Fruit fly (Drosophila melanogaster): ENCODE data around the gene mew.

Gene mew

DNA sequence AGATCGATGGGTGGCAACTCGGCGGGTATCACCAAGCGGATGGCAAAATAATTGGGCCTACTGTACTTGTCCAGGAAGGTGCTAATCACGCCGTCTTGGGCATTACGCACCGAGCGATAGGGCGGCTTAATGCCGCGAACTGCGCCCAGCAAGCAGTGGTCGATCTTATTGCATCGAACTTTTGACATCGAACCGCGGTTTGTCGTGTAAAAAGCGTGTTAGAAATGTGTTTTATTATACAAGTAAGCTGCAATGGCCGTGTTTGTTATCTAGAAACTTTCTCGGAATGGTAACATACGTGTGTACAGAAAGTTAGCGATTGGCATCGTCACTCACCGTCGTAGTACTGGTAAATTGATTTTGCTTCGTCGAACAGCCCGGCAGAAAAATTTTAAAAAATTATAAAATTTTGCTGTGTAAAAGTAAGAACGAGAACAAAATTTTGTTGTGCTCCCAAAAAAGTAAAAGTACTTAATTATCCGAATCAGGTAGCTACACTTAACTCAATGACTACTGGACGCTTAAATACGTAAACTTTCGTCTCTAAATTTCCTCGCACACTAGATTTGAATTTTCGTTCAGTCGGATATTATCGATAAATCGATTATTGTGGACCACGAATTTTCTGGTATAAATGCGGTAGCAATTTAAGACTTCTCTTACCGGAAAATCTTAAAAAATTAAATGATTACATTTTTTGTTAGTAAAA is at the start of gene mew, which contains the start of gene CG15742:
Gene mew (minus strand): TSS at position 443 of the 709 bp plus-strand sequence.
Gene CG15742 (minus strand): TSS at position 448 of the 709 bp plus-strand sequence.
- no peak for TF ChIP-seq noc (tag; optimal IDR thresholded peaks at IDR 0.05)

- peak; percentile 14 for TF ChIP-seq noc (tag; optimal IDR thresholded peaks at IDR 0.05)
These were observed 48.9 kb upstream of the mew start for dm6 chrX:13307189-13307588.

- TF ChIP-seq noc (tag; optimal IDR thresholded peaks at IDR 0.05), result no peak
These were observed 47.0 kb upstream of the mew start for dm6 chrX:13305323-13305722.

DNA sequence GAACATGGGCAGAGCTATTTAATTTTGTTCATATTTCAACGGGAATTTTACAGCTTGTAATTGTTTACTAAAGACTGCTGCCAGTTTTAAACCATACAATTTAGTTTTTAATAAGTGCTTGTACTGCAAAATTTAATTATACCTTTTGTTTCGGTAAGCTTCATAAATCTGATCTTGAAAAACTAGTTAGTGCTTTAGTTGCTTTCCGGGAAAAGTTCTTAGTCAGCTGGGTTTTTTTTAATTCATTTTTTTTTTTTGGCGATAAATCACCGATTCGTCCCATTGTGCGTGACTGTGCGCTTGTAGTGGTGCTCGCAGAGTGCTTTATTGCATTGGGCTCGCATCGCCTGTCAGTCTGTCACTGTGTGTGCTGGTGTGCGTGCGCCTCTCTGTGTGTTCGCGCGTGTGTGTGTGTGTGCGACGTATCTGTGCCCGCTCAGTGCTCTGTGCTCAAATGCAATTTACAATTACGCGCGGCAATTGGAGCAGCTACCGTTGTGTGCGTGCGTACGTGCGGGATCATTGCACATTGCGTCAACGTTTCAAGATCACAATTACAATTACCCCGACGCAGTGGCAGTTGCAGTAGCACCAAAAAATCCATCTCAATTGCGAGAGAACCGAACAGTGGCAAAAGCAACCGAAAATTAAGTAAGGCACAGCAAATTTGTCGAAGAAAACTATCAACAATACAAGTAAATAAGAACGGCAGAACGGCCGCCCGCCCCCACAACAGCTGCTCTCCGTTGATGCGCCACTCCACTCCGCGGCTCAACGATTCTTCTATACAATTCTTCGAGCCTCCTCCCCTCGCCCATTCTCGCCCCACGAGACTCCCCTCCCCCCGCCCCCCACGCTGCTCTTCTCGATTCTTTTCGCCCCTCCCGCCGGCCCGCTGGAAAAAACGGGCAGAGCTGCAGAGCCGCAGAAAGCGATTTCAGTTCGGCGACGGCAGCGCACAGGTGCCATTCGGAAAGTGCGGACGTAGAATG is 45.7 kb upstream of the mew start:
- no peak for TF ChIP-seq noc (tag; optimal IDR thresholded peaks at IDR 0.05)

- no peak for TF ChIP-seq noc (tag; optimal IDR thresholded peaks at IDR 0.05)
These were observed 45.1 kb upstream of the mew start, which contains the start of gene IP3K2 for dm6 chrX:13303527-13303655. Gene IP3K2, plus strand, starts transcription at chrX:13303633.

dm6 chrX:13302615-13303526 is 44.6 kb upstream of the mew start:
- no peak for TF ChIP-seq noc (tag; optimal IDR thresholded peaks at IDR 0.05)

dm6 chrX:13302315-13302614 is 44.0 kb upstream of the mew start, which contains the start of gene CG1764:
Gene CG1764, minus strand, starts transcription at chrX:13302415.
- no peak for TF ChIP-seq noc (tag; optimal IDR thresholded peaks at IDR 0.05)

DNA sequence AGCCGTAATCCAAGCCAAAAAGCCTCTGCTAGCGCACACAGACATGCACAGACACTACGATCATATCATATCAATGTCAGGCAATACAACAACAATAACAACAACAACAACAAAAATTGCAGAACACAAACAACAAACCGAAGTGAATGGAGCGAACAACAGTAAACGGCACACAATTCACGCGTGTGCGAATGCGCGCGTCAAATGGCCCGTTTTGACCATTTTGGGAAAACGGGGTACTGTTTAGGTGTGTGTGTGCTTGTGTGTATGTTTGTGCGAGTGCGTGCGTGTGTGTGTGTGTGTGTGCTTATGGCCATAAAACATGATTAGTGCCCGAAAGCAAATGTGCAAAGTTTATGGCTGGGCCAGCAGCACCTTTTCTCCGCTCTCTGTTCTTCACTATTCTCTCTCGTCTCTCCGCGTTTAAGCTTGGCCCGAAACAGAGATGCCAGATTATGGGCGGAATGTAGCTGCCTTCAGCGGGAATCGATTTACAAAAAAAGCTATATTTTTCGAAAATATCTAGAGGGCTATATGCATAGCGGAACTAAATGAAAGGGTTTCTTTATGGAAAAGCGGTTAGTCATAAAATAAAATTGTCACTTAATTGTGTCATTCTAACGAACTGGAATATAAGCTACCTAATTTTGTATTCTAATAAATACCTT is 42.7 kb upstream of the mew start:
- TF ChIP-seq noc (tag; optimal IDR thresholded peaks at IDR 0.05), result no peak

DNA sequence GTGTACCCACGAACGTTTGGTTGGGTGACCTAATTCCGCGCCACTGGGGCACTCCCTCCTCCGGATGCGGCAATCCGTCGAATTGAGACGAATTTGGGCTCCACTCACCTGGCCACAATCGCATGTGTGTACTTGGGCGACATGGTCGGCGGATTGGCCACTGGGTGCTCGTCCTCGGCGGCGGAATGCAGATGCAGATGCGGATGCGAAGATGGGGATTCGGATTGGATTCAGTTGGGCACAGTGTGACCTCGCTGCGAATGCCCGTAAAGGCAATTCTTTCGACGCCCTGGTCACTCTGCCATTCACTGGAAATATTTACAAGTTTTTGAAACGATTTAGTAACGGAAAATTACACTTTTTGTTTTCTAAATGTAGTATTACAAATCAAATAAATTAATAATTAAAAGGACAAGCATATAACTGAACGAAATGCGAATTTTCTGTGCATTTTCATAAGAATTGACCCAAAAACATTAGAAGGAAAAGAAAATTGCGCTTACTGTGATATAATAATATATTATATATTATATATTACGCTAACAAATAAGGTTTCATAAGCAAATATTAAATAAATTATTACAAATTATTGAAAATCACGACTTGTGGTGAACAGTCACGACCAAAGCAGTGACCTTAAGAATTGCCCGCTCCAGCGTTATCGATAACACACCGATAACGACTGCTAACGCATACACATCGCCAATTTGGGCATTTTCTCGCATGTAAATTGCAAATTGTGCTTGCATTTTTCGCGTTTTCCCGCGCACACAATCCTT is 38.3 kb upstream of the mew start, which contains the start of gene CG1622:
Gene CG1622 (plus strand): TSS at position 678 of the 779 bp plus-strand sequence.
- no peak for TF ChIP-seq noc (tag; optimal IDR thresholded peaks at IDR 0.05)

- TF ChIP-seq noc (tag; optimal IDR thresholded peaks at IDR 0.05), result no peak
These were observed 29.6 kb upstream of the mew start, which contains the start of gene Remo for dm6 chrX:13287854-13288376. Gene Remo, plus strand, starts transcription at chrX:13288051.

dm6 chrX:13285749-13286336 is 27.6 kb upstream of the mew start:
- TF ChIP-seq noc (tag; optimal IDR thresholded peaks at IDR 0.05), result no peak

DNA sequence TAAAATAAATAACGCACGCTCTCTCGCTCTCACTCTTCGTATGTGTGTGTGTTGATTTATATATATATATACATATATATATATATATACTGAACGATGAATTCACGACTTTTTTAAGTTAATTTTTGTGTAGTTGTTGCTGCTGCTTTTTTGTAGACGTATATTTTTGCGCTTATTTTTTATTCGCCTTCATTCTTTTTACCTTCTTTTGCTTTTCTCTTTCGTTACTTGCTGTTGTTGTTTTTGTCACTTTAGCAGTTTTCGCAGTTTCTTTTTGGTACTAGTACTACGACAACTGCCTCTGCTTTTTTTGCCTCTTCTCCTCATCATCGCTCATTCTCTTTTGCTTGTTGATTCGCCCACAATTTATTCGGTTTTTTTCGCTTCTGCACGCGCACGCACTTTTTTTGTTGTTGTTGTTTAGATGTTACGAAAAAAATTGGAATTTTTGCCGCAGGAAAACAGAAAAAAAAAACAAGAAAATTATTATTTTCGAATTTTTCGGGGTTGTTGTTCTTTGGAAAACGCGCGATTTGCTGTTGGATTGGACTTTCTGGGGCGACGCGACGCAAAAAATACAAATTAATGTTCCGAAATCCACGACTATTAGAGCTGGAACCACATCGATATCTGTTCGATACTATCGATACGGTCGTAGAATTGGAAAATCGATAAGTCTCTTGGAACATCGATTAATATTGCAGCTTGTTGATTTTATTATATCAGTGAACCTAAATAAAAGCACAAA is 26.9 kb upstream of the mew start, which contains the start of the genes HDAC4 and CG15743:
Gene HDAC4 (minus strand): TSS at position 632 of the 748 bp plus-strand sequence.
Gene CG15743 (plus strand): TSS at position 707 of the 748 bp plus-strand sequence.
- no peak for TF ChIP-seq noc (tag; optimal IDR thresholded peaks at IDR 0.05)

DNA sequence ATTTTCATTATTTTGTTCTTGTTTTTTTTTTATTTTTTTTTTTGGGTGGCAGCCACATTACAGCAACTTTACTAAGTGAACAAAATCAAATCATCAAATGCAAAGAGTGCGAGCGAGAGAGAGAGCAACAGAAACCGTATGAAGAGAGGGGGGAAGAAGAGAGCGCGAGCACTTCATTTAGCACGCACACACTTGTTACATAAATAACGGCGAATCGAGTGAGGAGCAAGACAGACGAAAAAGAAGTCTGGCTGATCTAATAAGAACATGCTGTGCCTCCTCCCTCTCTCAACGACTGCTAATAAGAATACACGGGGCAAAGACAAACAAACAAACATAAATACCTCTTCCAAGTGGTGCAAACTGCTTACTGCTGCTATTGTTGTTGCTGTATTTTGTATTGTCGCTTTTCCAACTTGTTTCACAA is 26.3 kb upstream of the mew start:
- TF ChIP-seq noc (tag; optimal IDR thresholded peaks at IDR 0.05), result no peak
